Worm (Caenorhabditis elegans) whole organism, L4 larva: ENCODE results near the gene Y9C9A.13.

Experiments used
- F10B5.3 ChIP-seq: sonication (generic microtip); optimal IDR thresholded peaks from 2 replicates; lab custom pipeline; 2016; ENCODE audit warnings: mild to moderate bottlenecking, missing genetic modification characterization, missing compliant biosample characterization
- F44E2.7 ChIP-seq: fragments of 200-800 bp; sonication (Bioruptor generic); IDR thresholded peaks from 2 replicates; pipeline ENCODE4 v2.1.2; 2022; ENCODE audit warnings: missing genetic modification characterization, missing compliant biosample characterization
- T20F7.1 ChIP-seq: fragments of 200-800 bp; sonication (Bioruptor generic); optimal IDR thresholded peaks from 2 replicates; lab custom pipeline; 2018; ENCODE audit warnings: mild to moderate bottlenecking, missing genetic modification characterization, missing compliant biosample characterization
- Y48G9A.11 ChIP-seq: fragments of 200-800 bp; sonication (Bioruptor generic); IDR thresholded peaks from 2 replicates; pipeline ENCODE4 v1.3.6; 2022; ENCODE audit warnings: missing genetic modification reagents, missing genetic modification characterization, missing compliant biosample characterization
- Y75B8A.6 ChIP-seq: fragments of 200-800 bp; sonication (Bioruptor generic); IDR thresholded peaks from 2 replicates; pipeline ENCODE4 v1.3.6; 2022; ENCODE audit warnings: missing genetic modification reagents, missing genetic modification characterization, missing compliant biosample characterization
- aly-2 ChIP-seq: sonication (generic microtip); optimal IDR thresholded peaks from 2 replicates; lab custom pipeline; 2018; ENCODE audit warnings: missing biosample characterization, missing genetic modification characterization
- attf-4 ChIP-seq: sonication (generic microtip); optimal IDR thresholded peaks from 3 replicates; lab custom pipeline; 2017; ENCODE audit warnings: missing biosample characterization, missing genetic modification characterization
- ceh-32 ChIP-seq: sonication (generic microtip); optimal IDR thresholded peaks from 2 replicates; lab custom pipeline; 2016; ENCODE audit warnings: mild to moderate bottlenecking, missing genetic modification characterization, missing compliant biosample characterization; ENCODE audit not compliant: poor library complexity
- ceh-44 ChIP-seq: fragments of 200-800 bp; sonication (Bioruptor generic); IDR thresholded peaks from 2 replicates; pipeline ENCODE4 v1.3.6; 2022; ENCODE audit warnings: missing genetic modification reagents, missing genetic modification characterization, missing compliant biosample characterization
- ceh-62 ChIP-seq: sonication (generic microtip); optimal IDR thresholded peaks from 2 replicates; lab custom pipeline; 2017; ENCODE audit warnings: missing biosample characterization, missing genetic modification characterization
- cey-2 ChIP-seq: sonication (generic microtip); optimal IDR thresholded peaks from 3 replicates; lab custom pipeline; 2017; ENCODE audit warnings: missing genetic modification characterization, mild to moderate bottlenecking, missing compliant biosample characterization, antibody characterized with exemption, borderline replicate concordance; ENCODE audit not compliant: insufficient read depth
- daf-12 ChIP-seq: fragments of 150-350 bp; optimal IDR thresholded peaks from 2 replicates; lab custom pipeline; 2014; ENCODE audit warnings: missing biosample characterization, missing genetic modification reagents, missing genetic modification characterization
- daf-16 ChIP-seq, 3 experiments: sonication (generic microtip); optimal IDR thresholded peaks; 2 replicates each; lab custom pipeline; 2016 to 2017; ENCODE audit warnings: missing genetic modification characterization in 3 of 3, missing genetic modification reagents in 3 of 3, mild to moderate bottlenecking in 2 of 3, missing compliant biosample characterization in 2 of 3, missing biosample characterization in 1 of 3, moderate library complexity in 1 of 3
- daf-19 ChIP-seq: fragments of 200-800 bp; sonication (Bioruptor generic); conservative IDR thresholded peaks from 2 replicates; pipeline ENCODE4 v1.3.6; 2022; ENCODE audit warnings: missing genetic modification characterization, missing compliant biosample characterization
- daf-8 ChIP-seq: fragments of 200-800 bp; sonication (Bioruptor generic); IDR thresholded peaks from 2 replicates; pipeline ENCODE4 v1.3.6; 2022; ENCODE audit warnings: missing genetic modification characterization, missing compliant biosample characterization
- dmd-6 ChIP-seq: fragments of 200-800 bp; sonication (Bioruptor generic); IDR thresholded peaks from 2 replicates; pipeline ENCODE4 v1.3.6; 2022; ENCODE audit warnings: missing genetic modification reagents, missing genetic modification characterization, missing compliant biosample characterization
- dmd-8 ChIP-seq: fragments of 200-800 bp; sonication (Bioruptor generic); IDR thresholded peaks from 2 replicates; pipeline ENCODE4 v1.3.6; 2022; ENCODE audit warnings: missing genetic modification characterization, missing compliant biosample characterization
- dmd-9 ChIP-seq: fragments of 200-800 bp; sonication (Bioruptor generic); IDR thresholded peaks from 2 replicates; pipeline ENCODE4 v1.3.6; 2022; ENCODE audit warnings: missing genetic modification reagents, missing genetic modification characterization, missing compliant biosample characterization
- fos-1 ChIP-seq: fragments of 150-350 bp; optimal IDR thresholded peaks from 2 replicates; lab custom pipeline; 2014; ENCODE audit warnings: missing biosample characterization, missing genetic modification characterization
- gei-8 ChIP-seq: fragments of 200-800 bp; sonication (Bioruptor generic); optimal IDR thresholded peaks from 2 replicates; lab custom pipeline; 2018; ENCODE audit warnings: mild to moderate bottlenecking, missing genetic modification characterization, missing compliant biosample characterization
- hmg-1.1 ChIP-seq: fragments of 200-800 bp; sonication (Bioruptor generic); IDR thresholded peaks from 2 replicates; pipeline ENCODE4 v1.3.6; 2022; ENCODE audit warnings: missing genetic modification reagents, missing genetic modification characterization, missing compliant biosample characterization
- lin-1 ChIP-seq: fragments of 200-800 bp; sonication (Bioruptor generic); IDR thresholded peaks from 2 replicates; pipeline ENCODE4 v1.3.6; 2022; ENCODE audit warnings: missing genetic modification reagents, missing genetic modification characterization, missing compliant biosample characterization
- lin-15B ChIP-seq: fragments of 150-350 bp; sonication (generic microtip); optimal IDR thresholded peaks from 3 replicates; lab custom pipeline; 2014; ENCODE audit warnings: missing biosample characterization, missing genetic modification characterization
- lin-29 ChIP-seq: fragments of 200-800 bp; sonication (Bioruptor generic); IDR thresholded peaks from 2 replicates; pipeline ENCODE4 v1.3.6; 2022; ENCODE audit warnings: missing genetic modification reagents, missing genetic modification characterization, missing compliant biosample characterization
- lin-38 ChIP-seq: fragments of 200-800 bp; sonication (Bioruptor generic); IDR thresholded peaks from 2 replicates; pipeline ENCODE4 v1.3.6; 2022; ENCODE audit warnings: missing genetic modification reagents, missing genetic modification characterization, missing compliant biosample characterization
- lin-39 ChIP-seq: fragments of 150-350 bp; optimal IDR thresholded peaks from 2 replicates; lab custom pipeline; 2014; ENCODE audit warnings: missing biosample characterization, missing genetic modification reagents, missing genetic modification characterization
- madf-5 ChIP-seq, 2 experiments: fragments of 200-800 bp; sonication (Bioruptor generic); IDR thresholded peaks; 2 replicates each; pipeline ENCODE4 v1.3.6; 2022; ENCODE audit warnings: missing compliant biosample characterization in 2 of 2, missing genetic modification characterization in 2 of 2
- mdl-1 ChIP-seq, 2 experiments: fragments of 150-350 bp in 1 of 2; sonication (generic microtip) in 1 of 2; optimal IDR thresholded peaks; 2 replicates each; lab custom pipeline; 2014 to 2017; ENCODE audit warnings: missing biosample characterization in 2 of 2, missing genetic modification characterization in 2 of 2
- mep-1 ChIP-seq: fragments of 150-350 bp; sonication (generic microtip); optimal IDR thresholded peaks from 3 replicates; lab custom pipeline; 2014; ENCODE audit warnings: missing biosample characterization, missing genetic modification characterization
- mes-2 ChIP-seq: sonication (generic microtip); optimal IDR thresholded peaks from 2 replicates; lab custom pipeline; 2016; ENCODE audit warnings: missing genotype, mild to moderate bottlenecking, missing genetic modification characterization, missing compliant biosample characterization; ENCODE audit not compliant: poor library complexity, severe bottlenecking
- mxl-2 ChIP-seq: fragments of 200-800 bp; sonication (Bioruptor generic); conservative IDR thresholded peaks from 2 replicates; pipeline ENCODE4 v1.3.6; 2022; ENCODE audit warnings: missing genetic modification reagents, missing genetic modification characterization, missing compliant biosample characterization
- nhr-237 ChIP-seq: sonication (generic microtip); optimal IDR thresholded peaks from 2 replicates; lab custom pipeline; 2017; ENCODE audit warnings: missing biosample characterization, missing genetic modification characterization
- nhr-25 ChIP-seq: sonication (generic microtip); optimal IDR thresholded peaks from 2 replicates; lab custom pipeline; 2017; ENCODE audit warnings: missing genetic modification characterization, mild to moderate bottlenecking, missing compliant biosample characterization, antibody characterized with exemption, moderate library complexity, borderline replicate concordance; ENCODE audit not compliant: insufficient read depth
- nhr-76 ChIP-seq: fragments of 150-350 bp; optimal IDR thresholded peaks from 2 replicates; lab custom pipeline; 2014; ENCODE audit warnings: missing biosample characterization, missing genetic modification characterization
- nhr-77 ChIP-seq: fragments of 150-350 bp; optimal IDR thresholded peaks from 2 replicates; lab custom pipeline; 2014; ENCODE audit warnings: missing biosample characterization, missing genetic modification characterization
- pha-4 ChIP-seq, 2 experiments: fragments of 150-350 bp in 1 of 2; fragments of 200-800 bp in 1 of 2; sonication (Bioruptor generic) in 1 of 2; IDR thresholded peaks in 1 of 2; optimal IDR thresholded peaks in 1 of 2; 2 replicates each; pipeline versions ENCODE4 v1.3.6 to Lab custom; 2014 to 2022; ENCODE audit warnings: missing genetic modification characterization in 2 of 2, missing genetic modification reagents in 2 of 2, missing biosample characterization in 1 of 2, missing compliant biosample characterization in 1 of 2
- php-3 ChIP-seq: fragments of 200-800 bp; sonication (Bioruptor generic); IDR thresholded peaks from 2 replicates; pipeline ENCODE4 v1.3.6; 2022; ENCODE audit warnings: missing genetic modification reagents, missing genetic modification characterization, missing compliant biosample characterization
- saeg-2 ChIP-seq: fragments of 200-800 bp; sonication (Bioruptor generic); IDR thresholded peaks from 2 replicates; pipeline ENCODE4 v1.3.6; 2022; ENCODE audit warnings: missing genetic modification reagents, missing genetic modification characterization, missing compliant biosample characterization
- spr-1 ChIP-seq: sonication (generic microtip); optimal IDR thresholded peaks from 2 replicates; lab custom pipeline; 2016; ENCODE audit warnings: mild to moderate bottlenecking, missing genetic modification characterization, missing compliant biosample characterization
- spr-3 ChIP-seq: fragments of 200-800 bp; sonication (Bioruptor generic); optimal IDR thresholded peaks from 2 replicates; lab custom pipeline; 2018; ENCODE audit warnings: mild to moderate bottlenecking, missing genetic modification characterization, missing compliant biosample characterization
- tra-1 ChIP-seq: fragments of 200-800 bp; sonication (Bioruptor generic); IDR thresholded peaks from 2 replicates; pipeline ENCODE4 v1.3.6; 2022; ENCODE audit warnings: missing genetic modification reagents, missing genetic modification characterization, missing compliant biosample characterization
- unc-62 ChIP-seq, 3 experiments: fragments of 150-350 bp in 1 of 3; sonication (generic microtip); optimal IDR thresholded peaks in 2 of 3; peaks in 1 of 3; 1 replicate in 1 of 3; 2 replicates in 2 of 3; lab custom pipeline; 2014 to 2017; ENCODE audit warnings: missing biosample characterization in 3 of 3, missing genetic modification characterization in 3 of 3, missing genetic modification reagents in 3 of 3, missing genotype in 1 of 3
- vab-7 ChIP-seq: fragments of 200-800 bp; sonication (Bioruptor generic); IDR thresholded peaks from 2 replicates; pipeline ENCODE4 v1.3.6; 2022; ENCODE audit warnings: missing genetic modification reagents, missing genetic modification characterization, missing compliant biosample characterization
- zag-1 ChIP-seq: fragments of 150-350 bp; optimal IDR thresholded peaks from 2 replicates; lab custom pipeline; 2014; ENCODE audit warnings: missing biosample characterization, missing genetic modification characterization

The Y9C9A.13 gene

DNA sequence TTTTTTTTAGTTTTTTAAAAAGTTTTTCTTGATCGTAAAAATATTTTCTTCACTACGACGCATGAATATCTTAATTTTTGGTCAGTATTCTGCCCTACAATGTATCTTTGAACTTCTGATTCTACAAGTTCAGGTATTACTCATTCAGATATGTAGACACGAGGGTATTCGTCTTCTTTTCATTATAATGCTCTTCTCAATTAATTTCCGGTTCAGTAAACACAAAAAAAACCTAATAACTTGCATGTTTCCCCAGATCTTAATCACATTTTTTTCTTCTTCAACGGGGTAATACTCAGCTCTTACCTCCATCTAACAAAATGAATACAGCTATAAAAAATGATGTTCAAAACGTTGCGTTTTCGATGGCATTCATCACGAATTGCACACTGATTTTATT is 22.8 kb upstream of the Y9C9A.13 start, which contains the start of gene str-162:
str-162 (plus strand) TSS at position 301 of the 400 bp plus-strand sequence.
- no peak for TF ChIP-seq mep-1 (tag; lab: Kevin White, UChicago)
- TF ChIP-seq F10B5.3 (tag; lab: Kevin White, UChicago), result no peak
- peak in 1 of 2 experiments; percentile 13 for TF ChIP-seq unc-62 (GFP tag; optimal IDR thresholded peaks at IDR 0.05 in 1 of 2; lab: Kevin White, UChicago)
- TF ChIP-seq unc-62 (tag; optimal IDR thresholded peaks at IDR 0.05; lab: Kevin White, UChicago), result no peak
- no peak for TF ChIP-seq gei-8
- no peak for TF ChIP-seq Y75B8A.6
- no peak for TF ChIP-seq fos-1 (tag; lab: Kevin White, UChicago)
- TF ChIP-seq dmd-6 (GFP tag; lab: Robert Waterston, UW), result no peak
- no peak for TF ChIP-seq cey-2 (tag; lab: Kevin White, UChicago)

DNA sequence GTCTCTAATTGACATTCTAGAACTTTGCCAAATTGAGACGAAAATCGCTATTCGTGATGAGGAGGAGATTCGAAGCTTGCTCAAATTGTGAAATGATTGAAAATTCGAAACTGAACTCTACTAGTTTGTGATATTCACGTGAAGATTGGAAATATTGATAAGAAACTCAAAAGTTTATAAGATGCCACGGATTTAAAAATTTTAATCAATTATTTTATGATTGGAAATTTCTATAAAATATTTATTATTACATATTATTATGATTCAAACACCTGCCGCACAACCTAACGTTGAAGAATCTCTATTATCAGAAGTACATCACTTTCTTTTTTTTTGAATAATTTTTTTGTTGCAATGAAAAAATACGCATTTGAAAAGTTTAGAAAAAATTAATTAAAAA is 19.2 kb upstream of the Y9C9A.13 start, which contains the start of gene E03H12.7:
E03H12.7 (minus strand) TSS at position 101 of the 400 bp plus-strand sequence.
- TF ChIP-seq nhr-77 (no peak), madf-5 (GFP tag; IDR thresholded peaks at IDR 0.05; lab: Robert Waterston, UW) (no peak), lin-29 (no peak), nhr-76 (tag; lab: Kevin White, UChicago) (no peak), attf-4 (tag; lab: Kevin White, UChicago) (no peak), hmg-1.1 (GFP tag; lab: Robert Waterston, UW) (no peak), pha-4 (GFP tag; IDR thresholded peaks at IDR 0.05; lab: Robert Waterston, UW) (no peak), pha-4 (tag; optimal IDR thresholded peaks at IDR 0.05; lab: Kevin White, UChicago) (no peak)

DNA sequence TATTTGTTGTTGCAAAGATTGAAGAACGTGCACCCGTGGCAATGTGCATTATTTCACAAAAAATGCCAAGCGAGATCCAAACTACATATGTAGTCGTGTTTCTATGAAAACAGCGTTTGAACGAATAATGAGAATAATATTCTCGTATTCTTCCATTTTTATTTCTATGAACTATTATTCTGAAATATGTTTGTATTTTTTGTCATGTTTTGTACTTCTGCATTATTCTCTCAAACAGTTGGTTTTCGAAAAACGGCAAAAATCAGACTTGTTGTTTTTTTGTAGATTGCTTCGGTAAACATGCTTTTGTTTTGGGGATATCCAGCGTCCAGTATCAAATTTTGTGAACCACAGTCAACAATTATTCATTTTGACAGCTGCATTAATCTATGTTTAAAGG is 16.9 kb upstream of the Y9C9A.13 start, which contains the start of gene clec-177:
clec-177 (plus strand) TSS at position 301 of the 400 bp plus-strand sequence.
- no peak for TF ChIP-seq daf-12 (tag; lab: Kevin White, UChicago)
- no peak for TF ChIP-seq lin-15B (tag; lab: Kevin White, UChicago)
- no peak for TF ChIP-seq lin-1 (GFP tag; lab: Robert Waterston, UW)
- no peak for TF ChIP-seq saeg-2
- no peak for TF ChIP-seq F10B5.3 (tag; lab: Kevin White, UChicago)
- TF ChIP-seq mdl-1 (tag; optimal IDR thresholded peaks at IDR 0.05; lab: Kevin White, UChicago), result no peak
- TF ChIP-seq Y48G9A.11 (GFP tag; lab: Robert Waterston, UW), result no peak
- no peak for TF ChIP-seq F44E2.7 (GFP tag; lab: Robert Waterston, UW)
- TF ChIP-seq pha-4 (GFP tag; IDR thresholded peaks at IDR 0.05; lab: Robert Waterston, UW), result no peak
- TF ChIP-seq pha-4 (tag; optimal IDR thresholded peaks at IDR 0.05; lab: Kevin White, UChicago), result no peak
- TF ChIP-seq php-3 (GFP tag; lab: Robert Waterston, UW), result no peak
- TF ChIP-seq vab-7 (GFP tag; lab: Robert Waterston, UW), result no peak
- no peak for TF ChIP-seq tra-1 (GFP tag; lab: Robert Waterston, UW)
- no peak for TF ChIP-seq ceh-32 (tag; lab: Kevin White, UChicago)
- TF ChIP-seq nhr-237 (tag; lab: Kevin White, UChicago), result no peak
- no peak for TF ChIP-seq lin-39 (tag; lab: Kevin White, UChicago)
- TF ChIP-seq spr-1 (tag; lab: Kevin White, UChicago), result no peak

DNA sequence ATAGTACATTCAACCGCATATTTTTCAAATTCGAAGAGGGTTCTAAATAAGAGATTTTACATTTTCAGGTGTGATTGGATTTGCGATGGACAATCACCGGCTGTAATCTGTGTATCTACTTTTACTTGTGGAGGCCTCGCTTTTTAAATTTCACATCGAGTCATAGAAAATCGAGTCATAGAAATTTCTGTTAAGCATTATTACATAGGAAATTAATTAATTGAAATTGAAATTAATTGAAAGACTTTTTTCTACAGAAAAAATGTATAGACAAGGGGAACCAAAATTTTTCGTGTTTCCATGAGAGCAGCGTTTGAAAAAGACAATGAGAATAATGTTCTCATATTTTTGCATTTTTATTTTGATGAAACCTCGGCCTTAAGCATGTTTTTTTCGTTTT is 14.4 kb upstream of the Y9C9A.13 start, which contains the start of gene clec-176:
clec-176 (plus strand) TSS at position 301 of the 400 bp plus-strand sequence.
- TF ChIP-seq ceh-44 (GFP tag; lab: Robert Waterston, UW), result no peak
- no peak for TF ChIP-seq ceh-62 (tag; lab: Kevin White, UChicago)
- TF ChIP-seq daf-16 (GFP tag; optimal IDR thresholded peaks at IDR 0.05; lab: Kevin White, UChicago), result no peak
- TF ChIP-seq daf-16 (tag; optimal IDR thresholded peaks at IDR 0.05; lab: Kevin White, UChicago), result no peak
- no peak for TF ChIP-seq T20F7.1 (GFP tag; lab: Kevin White, UChicago)
- no peak for TF ChIP-seq attf-4 (tag; lab: Kevin White, UChicago)
- no peak for TF ChIP-seq daf-8 (GFP tag; lab: Robert Waterston, UW)
- no peak for TF ChIP-seq daf-12 (tag; lab: Kevin White, UChicago)
- no peak for TF ChIP-seq spr-3 (GFP tag; lab: Kevin White, UChicago)
- TF ChIP-seq dmd-8 (GFP tag; lab: Robert Waterston, UW), result no peak
- no peak for TF ChIP-seq nhr-25 (tag; lab: Kevin White, UChicago)
- no peak for TF ChIP-seq zag-1 (tag; lab: Kevin White, UChicago)
- no peak for TF ChIP-seq dmd-6 (GFP tag; lab: Robert Waterston, UW)
- no peak for TF ChIP-seq daf-19
- no peak for TF ChIP-seq aly-2 (tag; lab: Kevin White, UChicago)
- no peak for TF ChIP-seq mes-2 (tag; lab: Kevin White, UChicago)
- no peak for TF ChIP-seq mxl-2 (GFP tag; lab: Robert Waterston, UW)
- TF ChIP-seq dmd-9 (GFP tag; lab: Robert Waterston, UW), result no peak
- no peak for TF ChIP-seq lin-38
